Worm (Caenorhabditis elegans) whole organism, young adult: ENCODE measurements around the gene lurp-4.
"Not testable (repeated sequence)": the region's sequence is repeated elsewhere in the genome, so short reads cannot be mapped to it uniquely, and the experiment has no call there.

Experiments used
- B0019.2 ChIP-seq: fragments of 200-800 bp; sonication (Bioruptor generic); conservative IDR thresholded peaks from 2 replicates; pipeline ENCODE4 v1.3.6; 2022; ENCODE audit warnings: missing genetic modification reagents, missing genetic modification characterization, missing compliant biosample characterization
- ama-1 ChIP-seq, 3 experiments: fragments of 150-350 bp in 1 of 3; sonication (generic microtip) in 2 of 3; optimal IDR thresholded peaks; 2 replicates each; lab custom pipeline; 2014 to 2018; ENCODE audit warnings: missing biosample characterization in 2 of 3, missing genetic modification characterization in 2 of 3, missing genetic modification reagents in 2 of 3
- cebp-1 ChIP-seq, 2 experiments: fragments of 200-800 bp in 1 of 2; sonication (Bioruptor generic) in 1 of 2; sonication (generic microtip) in 1 of 2; IDR thresholded peaks in 1 of 2; optimal IDR thresholded peaks in 1 of 2; 2 replicates each; pipeline versions ENCODE4 v1.3.6 to Lab custom; 2017 to 2022; ENCODE audit warnings: missing compliant biosample characterization in 2 of 2, missing genetic modification characterization in 2 of 2, mild to moderate bottlenecking in 1 of 2, missing genetic modification reagents in 1 of 2, moderate library complexity in 1 of 2
- unc-130 ChIP-seq: sonication (generic microtip); optimal IDR thresholded peaks from 2 replicates; lab custom pipeline; 2016; ENCODE audit warnings: missing genetic modification reagents, missing genetic modification characterization, missing compliant biosample characterization

DNA sequence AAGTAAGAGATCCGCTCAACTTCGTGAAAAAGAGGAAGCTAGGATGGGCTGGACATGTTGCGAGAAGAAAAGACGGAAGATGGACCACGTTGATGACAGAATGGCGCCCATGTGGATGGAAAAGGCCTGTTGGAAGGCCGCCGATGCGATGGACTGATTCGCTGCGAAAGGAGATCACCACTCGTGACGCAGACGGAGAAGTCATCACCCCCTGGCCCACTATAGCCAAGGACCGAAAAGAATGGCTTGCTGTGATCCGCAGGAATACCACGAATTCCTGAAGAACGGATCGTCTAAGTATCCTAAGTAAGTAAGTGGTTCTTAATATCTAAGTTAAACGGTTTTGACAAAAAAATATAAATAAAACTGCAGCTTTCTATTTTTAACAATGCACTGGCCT lies 33.5 kb downstream of the lurp-4 start:
- TF ChIP-seq ama-1 (optimal IDR thresholded peaks at IDR 0.05; lab: Kevin White, UChicago); ama-1 (GFP tag; optimal IDR thresholded peaks at IDR 0.05; lab: Kevin White, UChicago); unc-130 (GFP tag; lab: Kevin White, UChicago); B0019.2 (GFP tag; lab: Robert Waterston, UW); cebp-1 (GFP tag; IDR thresholded peaks at IDR 0.05; lab: Robert Waterston, UW); cebp-1 (tag; optimal IDR thresholded peaks at IDR 0.05; lab: Kevin White, UChicago): not testable (repeated sequence)
